Fruit fly (Drosophila melanogaster) whole organism, embryonic: Measurements from ENCODE around the gene ph-p.

Source experiments
- Aef1 ChIP-seq: fragments of 200-800 bp; sonication (Bioruptor generic); IDR thresholded peaks from 3 replicates; pipeline ENCODE4 v1.3.6; 2022; ENCODE audit warnings: missing biosample characterization, missing genetic modification characterization
- Asciz ChIP-seq: fragments of 200-800 bp; sonication (Bioruptor generic); optimal IDR thresholded peaks from 2 replicates; lab custom pipeline; 2017; ENCODE audit warnings: missing biosample characterization, mild to moderate bottlenecking, missing genetic modification characterization, missing genetic modification reagents
- CG10209 ChIP-seq: fragments of 200-800 bp; sonication (Bioruptor generic); optimal IDR thresholded peaks from 3 replicates; lab custom pipeline; 2017; ENCODE audit warnings: missing biosample characterization, mild to moderate bottlenecking, missing genetic modification characterization, missing genetic modification reagents
- CG11247 ChIP-seq: fragments of 200-800 bp; sonication (Bioruptor generic); IDR thresholded peaks from 2 replicates; pipeline ENCODE4 v1.3.6; 2022; ENCODE audit warnings: missing biosample characterization, missing genetic modification characterization
- CG11723 ChIP-seq: fragments of 200-800 bp; sonication (Bioruptor generic); optimal IDR thresholded peaks from 2 replicates; lab custom pipeline; 2017; ENCODE audit warnings: missing biosample characterization, mild to moderate bottlenecking, missing genetic modification characterization
- CG12155 ChIP-seq: fragments of 200-800 bp; sonication (Bioruptor generic); optimal IDR thresholded peaks from 3 replicates; lab custom pipeline; 2016; ENCODE audit warnings: missing biosample characterization, missing genetic modification characterization
- CG1233 ChIP-seq: fragments of 200-800 bp; sonication (Bioruptor generic); optimal IDR thresholded peaks from 4 replicates; lab custom pipeline; 2018; ENCODE audit warnings: missing biosample characterization, mild to moderate bottlenecking, missing genetic modification characterization
- CG13287 ChIP-seq: fragments of 200-800 bp; sonication (Bioruptor generic); IDR thresholded peaks from 2 replicates; pipeline ENCODE4 v1.3.6; 2022; ENCODE audit warnings: missing biosample characterization, missing genetic modification characterization; ENCODE audit not compliant: partially characterized antibody
- CG13296 ChIP-seq: fragments of 200-800 bp; sonication (Bioruptor generic); optimal IDR thresholded peaks from 3 replicates; lab custom pipeline; 2018; ENCODE audit warnings: missing biosample characterization, mild to moderate bottlenecking, missing genetic modification characterization
- CG18619 ChIP-seq: fragments of 200-800 bp; sonication (Bioruptor generic); optimal IDR thresholded peaks from 3 replicates; lab custom pipeline; 2017; ENCODE audit warnings: missing biosample characterization, mild to moderate bottlenecking, missing genetic modification characterization
- CG2889 ChIP-seq: fragments of 200-800 bp; sonication (Bioruptor generic); IDR thresholded peaks from 3 replicates; pipeline ENCODE4 v1.3.6; 2022; ENCODE audit warnings: missing biosample characterization, missing genetic modification characterization
- CG32532 ChIP-seq: fragments of 200-800 bp; sonication (Bioruptor generic); IDR thresholded peaks from 2 replicates; pipeline ENCODE4 v1.3.6; 2022; ENCODE audit warnings: missing biosample characterization, missing genetic modification characterization
- CG34422 ChIP-seq: fragments of 200-800 bp; sonication (Bioruptor generic); IDR thresholded peaks from 3 replicates; pipeline ENCODE4 v1.3.6; 2022; ENCODE audit warnings: missing biosample characterization, missing genetic modification characterization
- CG4820 ChIP-seq: fragments of 200-800 bp; sonication (Bioruptor generic); optimal IDR thresholded peaks from 3 replicates; lab custom pipeline; 2016; ENCODE audit warnings: missing biosample characterization, missing genetic modification characterization
- CG7357 ChIP-seq: fragments of 200-800 bp; sonication (Bioruptor generic); IDR thresholded peaks from 3 replicates; pipeline ENCODE4 v1.3.6; 2022; ENCODE audit warnings: missing biosample characterization, missing genetic modification characterization
- CG7963 ChIP-seq: fragments of 200-800 bp; sonication (Bioruptor generic); IDR thresholded peaks from 3 replicates; pipeline ENCODE4 v1.3.6; 2022; ENCODE audit warnings: missing biosample characterization, missing genetic modification characterization; ENCODE audit not compliant: partially characterized antibody
- CG8281 ChIP-seq: fragments of 200-800 bp; sonication (Bioruptor generic); optimal IDR thresholded peaks from 2 replicates; lab custom pipeline; 2018; ENCODE audit warnings: missing biosample characterization, mild to moderate bottlenecking, missing genetic modification characterization, moderate library complexity
- Dp ChIP-seq: fragments of 200-800 bp; sonication (Bioruptor generic); optimal IDR thresholded peaks from 2 replicates; lab custom pipeline; 2018; ENCODE audit warnings: missing biosample characterization, mild to moderate bottlenecking, missing genetic modification characterization, moderate library complexity
- Fer2 ChIP-seq: fragments of 200-800 bp; sonication (Bioruptor generic); optimal IDR thresholded peaks from 2 replicates; lab custom pipeline; 2018; ENCODE audit warnings: missing biosample characterization, mild to moderate bottlenecking, missing genetic modification characterization, moderate library complexity
- Lhr ChIP-seq: fragments of 200-800 bp; sonication (Bioruptor generic); optimal IDR thresholded peaks from 3 replicates; lab custom pipeline; 2017; ENCODE audit warnings: mild to moderate bottlenecking, missing biosample characterization, missing genetic modification reagents, missing genetic modification characterization
- Mad ChIP-seq: fragments of 200-800 bp; sonication (Bioruptor generic); optimal IDR thresholded peaks from 2 replicates; lab custom pipeline; 2016; ENCODE audit warnings: missing biosample characterization, missing genetic modification characterization
- Neu2 ChIP-seq: fragments of 200-800 bp; sonication (Bioruptor generic); optimal IDR thresholded peaks from 3 replicates; lab custom pipeline; 2016; ENCODE audit warnings: missing biosample characterization, missing genetic modification characterization, borderline replicate concordance
- Ravus ChIP-seq: fragments of 200-800 bp; sonication (Bioruptor generic); IDR thresholded peaks from 2 replicates; pipeline ENCODE4 v1.3.6; 2022; ENCODE audit warnings: missing biosample characterization, missing genetic modification characterization
- Six4 ChIP-seq: fragments of 200-800 bp; sonication (Bioruptor generic); optimal IDR thresholded peaks from 2 replicates; lab custom pipeline; 2016; ENCODE audit warnings: missing biosample characterization, missing genetic modification characterization
- Sry-δ ChIP-seq: fragments of 200-800 bp; sonication (Bioruptor generic); optimal IDR thresholded peaks from 2 replicates; lab custom pipeline; 2016; ENCODE audit warnings: missing biosample characterization, missing genetic modification characterization
- TFAM ChIP-seq: fragments of 200-800 bp; sonication (Bioruptor generic); optimal IDR thresholded peaks from 2 replicates; lab custom pipeline; 2017; ENCODE audit warnings: missing biosample characterization, missing genetic modification characterization, inconsistent platforms
- ab ChIP-seq: fragments of 200-800 bp; sonication (Bioruptor generic); optimal IDR thresholded peaks from 2 replicates; lab custom pipeline; 2016; ENCODE audit warnings: missing biosample characterization, missing genetic modification characterization
- ci ChIP-seq: fragments of 200-800 bp; sonication (Bioruptor generic); IDR thresholded peaks from 3 replicates; pipeline ENCODE4 v1.3.6; 2022; ENCODE audit warnings: missing biosample characterization, missing genetic modification characterization
- corto ChIP-seq: fragments of 200-800 bp; sonication (Bioruptor generic); optimal IDR thresholded peaks from 2 replicates; lab custom pipeline; 2016; ENCODE audit warnings: missing biosample characterization, mild to moderate bottlenecking, missing genetic modification characterization, moderate library complexity
- da ChIP-seq: fragments of 200-800 bp; sonication (Bioruptor generic); optimal IDR thresholded peaks from 2 replicates; lab custom pipeline; 2016; ENCODE audit warnings: missing biosample characterization, missing genetic modification characterization
- dan ChIP-seq: fragments of 200-800 bp; sonication (Bioruptor generic); IDR thresholded peaks from 2 replicates; pipeline ENCODE4 v1.3.6; 2022; ENCODE audit warnings: missing biosample characterization, missing genetic modification characterization
- dmrt99B ChIP-seq: fragments of 200-800 bp; sonication (Bioruptor generic); optimal IDR thresholded peaks from 2 replicates; lab custom pipeline; 2018; ENCODE audit warnings: missing biosample characterization, mild to moderate bottlenecking, missing genetic modification characterization, moderate library complexity
- esg ChIP-seq: fragments of 200-800 bp; sonication (Bioruptor generic); conservative IDR thresholded peaks from 2 replicates; pipeline ENCODE4 v1.3.6; 2022; ENCODE audit warnings: missing biosample characterization, missing genetic modification characterization
- eyg ChIP-seq: fragments of 200-800 bp; sonication (Bioruptor generic); optimal IDR thresholded peaks from 3 replicates; lab custom pipeline; 2016; ENCODE audit warnings: missing biosample characterization, missing genetic modification characterization
- gcm2 ChIP-seq: fragments of 200-800 bp; sonication (Bioruptor generic); optimal IDR thresholded peaks from 2 replicates; lab custom pipeline; 2016; ENCODE audit warnings: missing biosample characterization, missing genetic modification characterization
- hb ChIP-seq: fragments of 200-800 bp; sonication (Bioruptor generic); IDR thresholded peaks from 3 replicates; pipeline ENCODE4 v1.3.6; 2022; ENCODE audit warnings: missing biosample characterization, missing genetic modification characterization; ENCODE audit not compliant: partially characterized antibody
- hbn ChIP-seq: fragments of 200-800 bp; sonication (Bioruptor generic); IDR thresholded peaks from 2 replicates; pipeline ENCODE4 v1.3.6; 2022; ENCODE audit warnings: missing biosample characterization, missing genetic modification characterization; ENCODE audit not compliant: partially characterized antibody
- her ChIP-seq: fragments of 200-800 bp; sonication (Bioruptor generic); optimal IDR thresholded peaks from 2 replicates; lab custom pipeline; 2016; ENCODE audit warnings: missing biosample characterization, missing genetic modification characterization
- lola ChIP-seq, 3 experiments: fragments of >200 bp in 2 of 3; fragments of 200-800 bp in 1 of 3; sonication (Bioruptor generic) in 1 of 3; optimal IDR thresholded peaks; 2 replicates each; lab custom pipeline; 2017 to 2019; ENCODE audit warnings: missing biosample characterization in 3 of 3, missing genetic modification characterization in 3 of 3, mild to moderate bottlenecking in 1 of 3, moderate library complexity in 1 of 3
- onecut ChIP-seq: fragments of 200-800 bp; sonication (Bioruptor generic); IDR thresholded peaks from 2 replicates; pipeline ENCODE4 v1.3.6; 2022; ENCODE audit warnings: missing biosample characterization, missing genetic modification characterization
- otp ChIP-seq: fragments of 200-800 bp; sonication (Bioruptor generic); IDR thresholded peaks from 3 replicates; pipeline ENCODE4, ENCODE4 v1.3.6; 2022; ENCODE audit warnings: missing biosample characterization, missing genetic modification characterization
- pan ChIP-seq, 4 experiments: fragments of >200 bp in 3 of 4; fragments of 200-800 bp in 1 of 4; sonication (Bioruptor generic) in 1 of 4; optimal IDR thresholded peaks in 3 of 4; IDR thresholded peaks in 1 of 4; 2 replicates each; pipeline versions ENCODE4 v1.3.6 to Lab custom; 2017 to 2022; ENCODE audit warnings: missing biosample characterization in 2 of 4, missing genetic modification characterization in 2 of 4, mixed read lengths in 1 of 4
- pnt ChIP-seq: fragments of 200-800 bp; sonication (Bioruptor generic); optimal IDR thresholded peaks from 3 replicates; lab custom pipeline; 2016; ENCODE audit warnings: missing biosample characterization, missing genetic modification characterization
- row ChIP-seq: fragments of 200-800 bp; sonication (Bioruptor generic); IDR thresholded peaks from 3 replicates; pipeline ENCODE4 v1.3.6; 2022; ENCODE audit warnings: missing biosample characterization, missing genetic modification characterization
- salm ChIP-seq: fragments of 200-800 bp; sonication (Bioruptor generic); optimal IDR thresholded peaks from 2 replicates; lab custom pipeline; 2018; ENCODE audit warnings: missing biosample characterization, mild to moderate bottlenecking, missing genetic modification characterization
- schlank ChIP-seq: fragments of 200-800 bp; sonication (Bioruptor generic); optimal IDR thresholded peaks from 2 replicates; lab custom pipeline; 2018; ENCODE audit warnings: missing biosample characterization, mild to moderate bottlenecking, missing genetic modification characterization
- seq ChIP-seq: fragments of 200-800 bp; sonication (Bioruptor generic); IDR thresholded peaks from 2 replicates; pipeline ENCODE4 v1.3.6; 2022; ENCODE audit warnings: missing biosample characterization, missing genetic modification characterization
- sqz ChIP-seq: fragments of 200-800 bp; sonication (Bioruptor generic); optimal IDR thresholded peaks from 3 replicates; lab custom pipeline; 2018; ENCODE audit warnings: missing biosample characterization, mild to moderate bottlenecking, missing genetic modification characterization
- toy ChIP-seq: fragments of 200-800 bp; sonication (Bioruptor generic); IDR thresholded peaks from 2 replicates; pipeline ENCODE4 v1.3.6; 2022; ENCODE audit warnings: missing biosample characterization, missing genetic modification characterization
- wdn ChIP-seq: fragments of 200-800 bp; sonication (Bioruptor generic); IDR thresholded peaks from 2 replicates; pipeline ENCODE4 v1.3.6; 2022; ENCODE audit warnings: missing biosample characterization, missing genetic modification characterization

Gene ph-p

dm6 chrX:2083109-2083508 is 55.1 kb downstream of the ph-p start (continued):
- TF ChIP-seq pnt = peak; percentile 15
- TF ChIP-seq Lhr (GFP tag; lab: Kevin White, UChicago) = no peak
- TF ChIP-seq seq (GFP tag; lab: Robert Waterston, UW) = 0 out of 2 replicates have a peak, but pooled peaks have one; percentile 16
- peak; percentile 66 for TF ChIP-seq CG11247 (GFP tag; lab: Robert Waterston, UW)
- TF ChIP-seq CG34422 (GFP tag; lab: Robert Waterston, UW) = peak; percentile 25; the same call in 1 of the 3 replicates
- no peak for TF ChIP-seq onecut (GFP tag; lab: Robert Waterston, UW)
- TF ChIP-seq CG32532 = peak; percentile 86
- peak; percentile 56; the same call in 2 of the 3 replicates for TF ChIP-seq CG7357 (GFP tag; lab: Robert Waterston, UW)
- no peak for TF ChIP-seq CG7963 (GFP tag; lab: Robert Waterston, UW)
- no peak for TF ChIP-seq salm
- TF ChIP-seq row = peak; percentile 71
- TF ChIP-seq dan (GFP tag; lab: Robert Waterston, UW) = no peak
- no peak for TF ChIP-seq CG8281 (tag; lab: Kevin White, UChicago)
- no peak for TF ChIP-seq pan (optimal IDR thresholded peaks at IDR 0.05; lab: Kevin White, UChicago)
- TF ChIP-seq pan (GFP tag; optimal IDR thresholded peaks at IDR 0.05 in 1 of 2, IDR thresholded peaks at IDR 0.05 in 1 of 2) = peak in 1 of 2 experiments; percentile 59
- TF ChIP-seq Sry-δ = no peak
- no peak for TF ChIP-seq CG13287 (GFP tag; lab: Robert Waterston, UW)
- TF ChIP-seq hb (GFP tag; lab: Robert Waterston, UW) = no peak
- TF ChIP-seq da (GFP tag; lab: Kevin White, UChicago) = no peak
- no peak for TF ChIP-seq corto (GFP tag; lab: Kevin White, UChicago)
- TF ChIP-seq wdn (GFP tag; lab: Robert Waterston, UW) = peak; percentile 61; the same call in 1 of the 2 replicates
- peak; percentile 64; the same call in 1 of the 2 replicates for TF ChIP-seq toy (GFP tag; lab: Robert Waterston, UW)
- TF ChIP-seq CG4820 = no peak
- TF ChIP-seq dmrt99B (tag; lab: Kevin White, UChicago) = peak; percentile 23
- TF ChIP-seq sqz = no peak
- TF ChIP-seq CG12155 = peak; percentile 63
- TF ChIP-seq CG2889 (GFP tag; lab: Robert Waterston, UW) = peak; percentile 52; the same call in 1 of the 3 replicates
- TF ChIP-seq CG1233 (GFP tag; lab: Kevin White, UChicago) = no peak
- TF ChIP-seq Fer2 = peak; percentile 21
- TF ChIP-seq TFAM = no peak
- TF ChIP-seq hbn (GFP tag; lab: Robert Waterston, UW) = no peak
- TF ChIP-seq Ravus (GFP tag; lab: Robert Waterston, UW) = peak; percentile 23
- no peak for TF ChIP-seq eyg
- 0 out of 3 replicates have a peak, but pooled peaks have one; percentile 32 for TF ChIP-seq otp (GFP tag; lab: Robert Waterston, UW)
- TF ChIP-seq ab (GFP tag; lab: Kevin White, UChicago) = peak; percentile 59
- TF ChIP-seq esg (GFP tag; lab: Robert Waterston, UW) = peak; percentile 56
- TF ChIP-seq ci (GFP tag; lab: Robert Waterston, UW) = peak; percentile 54; the same call in 2 of the 3 replicates
- peak; percentile 53; the same call in 2 of the 3 replicates for TF ChIP-seq Aef1 (GFP tag; lab: Robert Waterston, UW)
- TF ChIP-seq Neu2 (GFP tag; lab: Kevin White, UChicago) = no peak
- TF ChIP-seq Dp = no peak
- TF ChIP-seq Mad (GFP tag; lab: Kevin White, UChicago) = peak; percentile 11
- TF ChIP-seq schlank = peak; percentile 74
- no peak for TF ChIP-seq Six4 (GFP tag; lab: Kevin White, UChicago)
- TF ChIP-seq Asciz = peak; percentile 2
- no peak for TF ChIP-seq lola (GFP tag; optimal IDR thresholded peaks at IDR 0.05; lab: Kevin White, UChicago)
- TF ChIP-seq CG18619 (GFP tag; lab: Kevin White, UChicago) = peak; percentile 32
- TF ChIP-seq CG10209 (GFP tag; lab: Kevin White, UChicago) = peak; percentile 40
- peak; percentile 33 for TF ChIP-seq gcm2 (GFP tag; lab: Kevin White, UChicago)
- peak; percentile 4 for TF ChIP-seq CG11723 (GFP tag; lab: Kevin White, UChicago)
- peak; percentile 36 for TF ChIP-seq CG13296
- no peak for TF ChIP-seq her (GFP tag; lab: Kevin White, UChicago)
